Fruit fly (Drosophila melanogaster): Measurements from ENCODE around the gene Ubc2.
A peak's percentile ranks its signal among the peaks of the same experiment; 100 is the strongest.

The Ubc2 gene

DNA sequence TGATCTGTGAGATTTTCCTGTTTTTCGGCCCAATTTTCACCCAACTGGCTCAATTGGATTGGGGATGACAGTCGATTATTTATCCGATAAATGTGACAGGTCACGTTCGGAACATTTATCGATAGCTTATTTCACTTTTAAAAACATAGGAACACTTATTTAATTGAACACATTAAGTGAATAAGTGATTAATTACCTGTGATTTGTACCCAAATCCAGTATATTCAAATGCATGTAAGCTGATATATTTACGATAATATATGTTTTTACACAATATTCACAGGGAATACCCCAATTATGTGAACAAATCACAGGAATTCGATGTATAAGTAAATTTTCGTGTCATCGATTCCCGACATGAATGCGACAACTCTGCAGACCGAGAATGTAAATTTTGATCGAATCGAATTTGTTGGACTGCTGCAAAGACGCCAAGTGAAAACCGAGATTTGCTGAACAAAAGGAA lies 35.4 kb downstream of the Ubc2 start, which contains the start of the genes EMC3 and Dpy-30L1 (continued):
- peak; percentile 24 to 53 for TF ChIP-seq Pdp1 (GFP tag; optimal IDR thresholded peaks at IDR 0.05)
- no peak for TF ChIP-seq nau (GFP tag; optimal IDR thresholded peaks at IDR 0.05)
- TF ChIP-seq exex (tag; optimal IDR thresholded peaks at IDR 0.05) = no peak
- peak; percentile 58 for TF ChIP-seq CG10267 (tag; optimal IDR thresholded peaks at IDR 0.05)
- TF ChIP-seq lbe (GFP tag; optimal IDR thresholded peaks at IDR 0.05) = no peak
- TF ChIP-seq dan (GFP tag; IDR thresholded peaks at IDR 0.05) = no peak
- TF ChIP-seq grau (tag; optimal IDR thresholded peaks at IDR 0.05) = peak; percentile 66
- TF ChIP-seq CG11696 (GFP tag; IDR thresholded peaks at IDR 0.05) = no peak
- peak; percentile 73 for TF ChIP-seq inv (GFP tag; IDR thresholded peaks at IDR 0.05; ENCODE audit: partially characterized antibody)
- peak; percentile 73 for TF ChIP-seq CG11560 (tag; IDR thresholded peaks at IDR 0.05)
- peak; percentile 57 for TF ChIP-seq Fer1 (GFP tag; optimal IDR thresholded peaks at IDR 0.05)
- TF ChIP-seq onecut (GFP tag; IDR thresholded peaks at IDR 0.05) = peak; percentile 30; the same call in 1 of the 2 replicates
- peak in 1 of 2 experiments; percentile 38 for TF ChIP-seq tll (GFP tag; optimal IDR thresholded peaks at IDR 0.05)
- TF ChIP-seq CG3838 (GFP tag; optimal IDR thresholded peaks at IDR 0.05) = no peak
- TF ChIP-seq shn (GFP tag; optimal IDR thresholded peaks at IDR 0.05) = no peak
- TF ChIP-seq Gsc (GFP tag; IDR thresholded peaks at IDR 0.05) = no peak
- TF ChIP-seq bab2 (GFP tag; optimal IDR thresholded peaks at IDR 0.05) = peak; percentile 40
- TF ChIP-seq Usf (GFP tag; optimal IDR thresholded peaks at IDR 0.05) = no peak
- TF ChIP-seq H15 (GFP tag; IDR thresholded peaks at IDR 0.05) = no peak
- TF ChIP-seq ase (GFP tag; IDR thresholded peaks at IDR 0.05) = peak; percentile 23; the same call in 1 of the 3 replicates
- TF ChIP-seq Max (GFP tag; optimal IDR thresholded peaks at IDR 0.05) = peak; percentile 58
- no peak for TF ChIP-seq org-1 (GFP tag; optimal IDR thresholded peaks at IDR 0.05)
- TF ChIP-seq bbx (GFP tag; IDR thresholded peaks at IDR 0.05; ENCODE audit: partially characterized antibody) = peak; percentile 73
- TF ChIP-seq tap (tag; optimal IDR thresholded peaks at IDR 0.05) = no peak
- no peak for TF ChIP-seq CG10431 (GFP tag; optimal IDR thresholded peaks at IDR 0.05)
- no peak for TF ChIP-seq CG31365 (tag; optimal IDR thresholded peaks at IDR 0.05)
- no peak for TF ChIP-seq Tbp (GFP tag; optimal IDR thresholded peaks at IDR 0.05)
- peak; percentile 42 for TF ChIP-seq CG7786 (GFP tag; optimal IDR thresholded peaks at IDR 0.05)
- TF ChIP-seq CG7987 (GFP tag; optimal IDR thresholded peaks at IDR 0.05) = no peak
- no peak for TF ChIP-seq her (GFP tag; optimal IDR thresholded peaks at IDR 0.05)
- TF ChIP-seq CG3281 (GFP tag; optimal IDR thresholded peaks at IDR 0.05) = no peak
- peak; percentile 94 for TF ChIP-seq sens (GFP tag)
- TF ChIP-seq dpn (GFP tag; optimal IDR thresholded peaks at IDR 0.05) = peak; percentile 50 to 63
- peak; percentile 92 for TF ChIP-seq Scr (GFP tag; IDR thresholded peaks at IDR 0.05; ENCODE audit: partially characterized antibody)
- no peak for TF ChIP-seq ash1 (GFP tag; optimal IDR thresholded peaks at IDR 0.05)
- TF ChIP-seq jumu (GFP tag; optimal IDR thresholded peaks at IDR 0.05) = peak; percentile 27
- no peak for TF ChIP-seq twi (tag; optimal IDR thresholded peaks at IDR 0.05)
- TF ChIP-seq Elba2 (GFP tag; optimal IDR thresholded peaks at IDR 0.05) = peak; percentile 32
- TF ChIP-seq ro (GFP tag; IDR thresholded peaks at IDR 0.05) = no peak
- no peak for TF ChIP-seq luna (GFP tag; optimal IDR thresholded peaks at IDR 0.05)
- TF ChIP-seq tgo (GFP tag; IDR thresholded peaks at IDR 0.05) = peak; percentile 31; the same call in 1 of the 3 replicates
- no peak for TF ChIP-seq yki (optimal IDR thresholded peaks at IDR 0.05)
- no peak for TF ChIP-seq ac (GFP tag; optimal IDR thresholded peaks at IDR 0.05)
- no peak for TF ChIP-seq CG12236 (GFP tag; optimal IDR thresholded peaks at IDR 0.05)
- no peak for TF ChIP-seq Stat92E (GFP tag; optimal IDR thresholded peaks at IDR 0.05)
- TF ChIP-seq btn (GFP tag; optimal IDR thresholded peaks at IDR 0.05) = no peak
- no peak for TF ChIP-seq hth (optimal IDR thresholded peaks at IDR 0.05)
- TF ChIP-seq h (optimal IDR thresholded peaks at IDR 0.05) = no peak
- no peak for TF ChIP-seq Awh (GFP tag; IDR thresholded peaks at IDR 0.05)
- TF ChIP-seq Mad (GFP tag; optimal IDR thresholded peaks at IDR 0.05) = no peak
- no peak for TF ChIP-seq CG10959 (GFP tag; IDR thresholded peaks at IDR 0.05)
- TF ChIP-seq tx (GFP tag; optimal IDR thresholded peaks at IDR 0.05) = peak; percentile 25

Data from whole organism, embryonic.